Worm (Caenorhabditis elegans) whole organism, midembryonic: ENCODE results near the gene his-8.

Experiments
- T22C8.4 ChIP-seq: fragments of 200-800 bp; sonication (Bioruptor generic); IDR thresholded peaks from 2 replicates; pipeline ENCODE4 v1.3.6; 2022; ENCODE audit warnings: missing genetic modification characterization, missing compliant biosample characterization
- cog-1 ChIP-seq: sonication (generic microtip); optimal IDR thresholded peaks from 2 replicates; lab custom pipeline; 2016; ENCODE audit warnings: missing genetic modification characterization, missing compliant biosample characterization
- flt-1 ChIP-seq: fragments of 200-800 bp; sonication (Bioruptor generic); IDR thresholded peaks from 2 replicates; pipeline ENCODE4 v1.3.6; 2022; ENCODE audit warnings: missing genetic modification characterization, missing compliant biosample characterization
- klf-2 ChIP-seq: fragments of 200-800 bp; sonication (Bioruptor generic); conservative IDR thresholded peaks from 2 replicates; pipeline ENCODE4 v1.3.6; 2022; ENCODE audit warnings: missing genetic modification reagents, missing genetic modification characterization, missing compliant biosample characterization
- med-1 ChIP-seq: sonication (generic microtip); optimal IDR thresholded peaks from 2 replicates; lab custom pipeline; 2017; ENCODE audit warnings: missing genetic modification characterization, mild to moderate bottlenecking, missing compliant biosample characterization, antibody characterized with exemption, missing genetic modification reagents; ENCODE audit not compliant: insufficient read depth
- ref-1 ChIP-seq: fragments of 200-800 bp; sonication (Bioruptor generic); conservative IDR thresholded peaks from 2 replicates; pipeline ENCODE4 v1.3.6; 2022; ENCODE audit warnings: missing genetic modification reagents, missing genetic modification characterization, missing compliant biosample characterization
- tab-1 ChIP-seq: fragments of 200-800 bp; sonication (Bioruptor generic); IDR thresholded peaks from 2 replicates; pipeline ENCODE4 v1.3.6; 2022; ENCODE audit warnings: missing genetic modification characterization, missing compliant biosample characterization
- ztf-23 ChIP-seq: fragments of 200-800 bp; sonication (Bioruptor generic); IDR thresholded peaks from 2 replicates; pipeline ENCODE4 v1.3.6; 2022; ENCODE audit warnings: missing genetic modification reagents, missing genetic modification characterization, missing compliant biosample characterization
- ztf-29 ChIP-seq: fragments of 200-800 bp; sonication (Bioruptor generic); IDR thresholded peaks from 2 replicates; pipeline ENCODE4 v1.3.6; 2022; ENCODE audit warnings: missing genetic modification reagents, missing genetic modification characterization, missing compliant biosample characterization

Gene his-8

ce11 chrV:8537031-8537430 is 4.1 kb upstream of the his-8 start, which contains the start of gene otpl-4:
TSS of gene otpl-4 (plus strand) at chrV:8537331.
- TF ChIP-seq T22C8.4 (GFP tag; lab: Robert Waterston, UW), result no peak
- no peak for TF ChIP-seq cog-1 (tag; lab: Kevin White, UChicago)
- no peak for TF ChIP-seq tab-1 (GFP tag; lab: Robert Waterston, UW)
- TF ChIP-seq klf-2 (GFP tag; lab: Robert Waterston, UW), result no peak
- TF ChIP-seq med-1 (GFP tag; lab: Kevin White, UChicago), result no peak
- TF ChIP-seq flt-1 (GFP tag; lab: Robert Waterston, UW), result no peak
- no peak for TF ChIP-seq ref-1 (GFP tag; lab: Robert Waterston, UW)
- no peak for TF ChIP-seq ztf-23
- TF ChIP-seq ztf-29 (GFP tag; lab: Robert Waterston, UW), result no peak

DNA sequence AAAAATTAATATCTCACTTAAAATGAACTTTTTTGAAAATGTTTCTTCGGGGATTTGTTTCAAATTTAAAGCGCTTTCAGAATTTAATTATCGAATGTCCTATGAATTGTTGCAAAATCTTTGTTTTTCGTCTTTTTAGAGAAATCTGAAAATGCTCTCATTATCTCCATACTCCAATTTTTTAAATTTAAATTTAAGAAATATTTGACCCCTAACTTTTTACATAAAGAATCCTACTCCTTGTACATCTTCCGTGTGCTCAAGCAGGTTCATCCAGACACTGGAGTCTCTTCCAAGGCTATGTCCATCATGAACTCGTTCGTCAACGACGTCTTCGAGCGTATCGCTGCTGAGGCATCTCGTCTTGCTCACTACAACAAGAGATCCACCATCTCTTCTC is 3.3 kb upstream of the his-8 start, which contains the start of gene his-39:
Gene his-39 (plus strand): TSS at position 301 of the 400 bp plus-strand sequence.
- TF ChIP-seq med-1 (GFP tag; lab: Kevin White, UChicago) (no peak), ref-1 (GFP tag; lab: Robert Waterston, UW) (no peak), ztf-23 (no peak), klf-2 (GFP tag; lab: Robert Waterston, UW) (no peak), tab-1 (GFP tag; lab: Robert Waterston, UW) (no peak), flt-1 (GFP tag; lab: Robert Waterston, UW) (no peak), T22C8.4 (GFP tag; lab: Robert Waterston, UW) (no peak), cog-1 (tag; lab: Kevin White, UChicago) (no peak), ztf-29 (GFP tag; lab: Robert Waterston, UW) (no peak)

- TF ChIP-seq cog-1 (tag; lab: Kevin White, UChicago), result peak; percentile 2
- TF ChIP-seq flt-1 (GFP tag; lab: Robert Waterston, UW), result peak; percentile 72
- TF ChIP-seq klf-2 (GFP tag; lab: Robert Waterston, UW), result 0 out of 2 replicates have a peak, but pooled peaks have one; percentile 29
- TF ChIP-seq ztf-29 (GFP tag; lab: Robert Waterston, UW), result peak; percentile 31; the same call in 1 of the 2 replicates
- peak; percentile 73; the same call in 1 of the 2 replicates for TF ChIP-seq ztf-23
Measured at ce11 chrV:8534534-8535283, 1.8 kb upstream of the his-8 start, which contains the start of the genes his-6 and his-5. TSS of gene his-6 (minus strand) at chrV:8534977. TSS of gene his-5 (plus strand) at chrV:8535214.

ce11 chrV:8533916-8534315 is 1.0 kb upstream of the his-8 start:
- TF ChIP-seq ztf-23 (no peak), klf-2 (GFP tag; lab: Robert Waterston, UW) (no peak), flt-1 (GFP tag; lab: Robert Waterston, UW) (no peak), ztf-29 (GFP tag; lab: Robert Waterston, UW) (no peak)

DNA sequence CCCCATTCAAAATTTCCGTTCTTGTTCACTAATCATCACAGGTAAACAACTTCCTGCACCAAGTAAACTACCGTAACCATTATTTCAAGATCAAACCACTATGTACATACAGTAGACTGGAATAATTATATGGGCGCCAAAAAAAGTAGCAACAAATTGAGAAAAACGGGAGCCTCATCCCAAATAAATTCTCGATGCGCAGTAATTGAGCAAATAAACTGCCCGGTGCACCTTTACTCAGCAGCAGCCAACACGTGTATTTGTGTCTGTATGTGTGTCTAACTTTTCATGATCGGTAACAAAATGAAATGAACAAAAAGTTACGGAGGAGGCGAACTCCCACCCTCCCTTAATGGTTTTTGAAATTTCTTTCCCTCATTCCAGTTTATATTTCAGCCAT is 3.7 kb downstream of the his-8 start, which contains the start of gene otpl-5:
Gene otpl-5 (plus strand): TSS at position 301 of the 400 bp plus-strand sequence.
- TF ChIP-seq tab-1 (GFP tag; lab: Robert Waterston, UW) (no peak), flt-1 (GFP tag; lab: Robert Waterston, UW) (no peak), ztf-29 (GFP tag; lab: Robert Waterston, UW) (no peak), med-1 (GFP tag; lab: Kevin White, UChicago) (no peak), cog-1 (tag; lab: Kevin White, UChicago) (no peak), klf-2 (GFP tag; lab: Robert Waterston, UW) (no peak), ref-1 (GFP tag; lab: Robert Waterston, UW) (no peak), T22C8.4 (GFP tag; lab: Robert Waterston, UW) (no peak), ztf-23 (no peak)

ce11 chrV:8525774-8526173 is 7.1 kb downstream of the his-8 start, which contains the start of gene otpl-6:
TSS of gene otpl-6 (plus strand) at chrV:8526074.
- TF ChIP-seq ref-1 (GFP tag; lab: Robert Waterston, UW), result no peak
- TF ChIP-seq tab-1 (GFP tag; lab: Robert Waterston, UW), result no peak
- TF ChIP-seq med-1 (GFP tag; lab: Kevin White, UChicago), result no peak
- no peak for TF ChIP-seq flt-1 (GFP tag; lab: Robert Waterston, UW)
- TF ChIP-seq klf-2 (GFP tag; lab: Robert Waterston, UW), result no peak
- TF ChIP-seq ztf-29 (GFP tag; lab: Robert Waterston, UW), result no peak
- no peak for TF ChIP-seq T22C8.4 (GFP tag; lab: Robert Waterston, UW)
- TF ChIP-seq ztf-23, result no peak
- TF ChIP-seq cog-1 (tag; lab: Kevin White, UChicago), result no peak

ce11 chrV:8520846-8521553 is 11.9 kb downstream of the his-8 start, which contains the start of the genes F45F2.11 and otpl-7:
TSS of gene F45F2.11 (minus strand) at chrV:8520896.
TSS of gene otpl-7 (plus strand) at chrV:8521503.
- TF ChIP-seq T22C8.4 (GFP tag; lab: Robert Waterston, UW), result no peak
- no peak for TF ChIP-seq tab-1 (GFP tag; lab: Robert Waterston, UW)
- no peak for TF ChIP-seq ref-1 (GFP tag; lab: Robert Waterston, UW)
- TF ChIP-seq flt-1 (GFP tag; lab: Robert Waterston, UW), result no peak
- no peak for TF ChIP-seq klf-2 (GFP tag; lab: Robert Waterston, UW)

DNA sequence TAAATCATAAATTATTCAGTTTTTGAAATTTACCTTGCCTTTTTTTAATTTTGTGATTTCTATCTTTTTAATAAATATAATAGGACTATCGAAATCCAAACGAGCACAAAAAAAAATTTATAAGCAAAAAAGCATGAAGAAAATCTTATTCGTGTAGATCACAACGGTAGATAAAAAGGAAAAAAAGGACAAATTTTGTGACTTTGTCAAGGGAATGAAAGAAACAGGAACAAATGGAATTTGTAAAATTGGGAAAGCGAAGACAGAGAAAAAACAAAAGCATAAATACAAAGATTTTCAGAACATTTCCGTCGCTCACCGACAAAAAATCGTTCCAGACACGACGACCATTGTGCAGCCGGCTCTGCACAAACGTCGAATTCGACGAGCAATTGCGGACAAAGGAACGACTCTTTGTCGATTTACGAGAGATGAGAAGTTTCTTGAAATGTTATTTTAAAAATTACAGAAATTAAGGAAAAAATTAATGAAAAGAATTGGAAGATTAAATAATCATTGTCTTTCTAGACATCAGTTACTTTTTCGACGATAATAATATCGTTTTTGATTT is 14.0 kb downstream of the his-8 start, which contains the start of gene F45F2.10:
Gene F45F2.10 (minus strand): TSS at position 51 of the 571 bp plus-strand sequence.
- no peak for TF ChIP-seq med-1 (GFP tag; lab: Kevin White, UChicago)
